Worm (Caenorhabditis elegans): ENCODE measurements around the gene T09F5.10.

T09F5.10 gene

ce11 chrV:15190903-15191302, 11.0 kb downstream of the T09F5.10 start, which contains the start of gene Y75B12B.11 (continued):
- TF ChIP-seq unc-86 (tag; optimal IDR thresholded peaks at IDR 0.05), result peak; percentile 40
- TF ChIP-seq efl-1 (optimal IDR thresholded peaks at IDR 0.05), result peak; percentile 57 to 80
- peak; percentile 72 to 98 for TF ChIP-seq efl-1 (GFP tag; optimal IDR thresholded peaks at IDR 0.05 in 1 of 2)
- TF ChIP-seq F16B12.6 (tag; optimal IDR thresholded peaks at IDR 0.05), result peak; percentile 34
- TF ChIP-seq ztf-11 (tag; optimal IDR thresholded peaks at IDR 0.05), result peak in 1 of 2 experiments; percentile 33
- peak; percentile 69 for TF ChIP-seq C16A3.4 (tag; optimal IDR thresholded peaks at IDR 0.05)
- TF ChIP-seq lin-14 (GFP tag; optimal IDR thresholded peaks at IDR 0.05), result peak; percentile 63
- no peak for TF ChIP-seq nhr-28 (tag; optimal IDR thresholded peaks at IDR 0.05)
- TF ChIP-seq Y116A8C.19 (tag; optimal IDR thresholded peaks at IDR 0.05; ENCODE audit: borderline replicate concordance), result no peak
- no peak for TF ChIP-seq nhr-12 (tag; optimal IDR thresholded peaks at IDR 0.05)
- TF ChIP-seq tlp-1 (tag; optimal IDR thresholded peaks at IDR 0.05), result no peak
- no peak for TF ChIP-seq lin-39 (tag; optimal IDR thresholded peaks at IDR 0.05)
- TF ChIP-seq mep-1 (tag; optimal IDR thresholded peaks at IDR 0.05), result peak; percentile 79
- TF ChIP-seq nhr-19 (GFP tag; conservative IDR thresholded peaks at IDR 0.05), result peak; percentile 71
- TF ChIP-seq tbx-2 (tag; optimal IDR thresholded peaks at IDR 0.05), result peak; percentile 66
- peak; percentile 87 for TF ChIP-seq nhr-71 (tag; optimal IDR thresholded peaks at IDR 0.05)
- peak; percentile 43; the same call in 1 of the 2 replicates for TF ChIP-seq grh-1 (GFP tag; IDR thresholded peaks at IDR 0.05)
- peak; percentile 45 for TF ChIP-seq nhr-77 (tag; optimal IDR thresholded peaks at IDR 0.05)
- peak; percentile 73 to 89 for TF ChIP-seq lin-35 (GFP tag; optimal IDR thresholded peaks at IDR 0.05)
- TF ChIP-seq blmp-1 (tag; optimal IDR thresholded peaks at IDR 0.05), result no peak
- peak in 2 of 6 experiments; percentile 46 to 48 for TF ChIP-seq elt-3 (tag; optimal IDR thresholded peaks at IDR 0.05)
- TF ChIP-seq C04F5.9 (tag; optimal IDR thresholded peaks at IDR 0.05), result peak; percentile 24
- peak; percentile 57 for TF ChIP-seq xbp-1 (tag; optimal IDR thresholded peaks at IDR 0.05)
- peak; percentile 57 to 67 for TF ChIP-seq lsy-2 (tag; optimal IDR thresholded peaks at IDR 0.05)
- TF ChIP-seq nhr-76 (tag; optimal IDR thresholded peaks at IDR 0.05), result no peak
- no peak for TF ChIP-seq unc-30 (tag; optimal IDR thresholded peaks at IDR 0.05)
- TF ChIP-seq aly-2 (tag; optimal IDR thresholded peaks at IDR 0.05), result no peak
- peak; percentile 66 for TF ChIP-seq dsc-1 (tag; optimal IDR thresholded peaks at IDR 0.05)
- peak; percentile 51 for TF ChIP-seq lir-3 (tag; optimal IDR thresholded peaks at IDR 0.05; ENCODE audit: poor library complexity)
- TF ChIP-seq hlh-4 (tag; optimal IDR thresholded peaks at IDR 0.05), result no peak
- TF ChIP-seq zag-1 (tag; optimal IDR thresholded peaks at IDR 0.05), result no peak
- TF ChIP-seq lin-15B (tag; optimal IDR thresholded peaks at IDR 0.05), result peak; percentile 49

- no peak for TF ChIP-seq nhr-77 (tag; optimal IDR thresholded peaks at IDR 0.05)
- no peak for TF ChIP-seq unc-62 (GFP tag; optimal IDR thresholded peaks at IDR 0.05)
Measured at ce11 chrV:15191971-15192370, 12.1 kb downstream of the T09F5.10 start.

DNA sequence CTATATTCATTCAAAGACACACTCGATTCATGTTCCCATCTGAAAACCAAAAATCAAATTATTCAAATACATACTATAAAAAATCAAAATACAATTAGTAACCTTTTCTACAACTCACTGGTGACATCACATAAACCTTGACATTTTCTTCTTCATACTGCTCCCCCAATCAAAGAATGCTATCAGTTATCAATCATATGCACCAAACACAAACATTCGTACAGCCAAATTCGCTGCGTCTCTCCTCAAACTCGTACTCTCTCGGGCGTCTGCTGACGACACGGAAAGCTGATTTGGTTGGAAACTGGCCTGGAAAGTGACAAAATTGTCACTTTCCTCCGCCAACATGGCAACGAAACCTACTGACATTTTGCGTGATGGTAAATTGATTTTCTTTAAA, 12.5 kb downstream of the T09F5.10 start, which contains the start of gene plc-2:
TSS of gene plc-2 (plus strand) at position 196 of the 400 bp plus-strand sequence.
- TF ChIP-seq elt-2 (tag; optimal IDR thresholded peaks at IDR 0.05) (peak; percentile 55), efl-1 (optimal IDR thresholded peaks at IDR 0.05) (no peak), efl-1 (GFP tag; optimal IDR thresholded peaks at IDR 0.05 in 1 of 2) (peak in 1 of 2 experiments; percentile 16), sox-4 (tag; optimal IDR thresholded peaks at IDR 0.05) (no peak), lin-35 (GFP tag; optimal IDR thresholded peaks at IDR 0.05) (peak in 1 of 2 experiments; percentile 33), nhr-20 (tag; optimal IDR thresholded peaks at IDR 0.05) (no peak), nhr-85 (tag) (peak; percentile 27), nhr-90 (tag; optimal IDR thresholded peaks at IDR 0.05; ENCODE audit: poor library complexity) (no peak), aha-1 (tag; optimal IDR thresholded peaks at IDR 0.05) (no peak)

ce11 chrV:15193909-15194308, 14.1 kb downstream of the T09F5.10 start, which contains the start of gene Y75B12B.13:
Gene Y75B12B.13 (minus strand): TSS chrV:15194009.
- no peak for TF ChIP-seq efl-1 (optimal IDR thresholded peaks at IDR 0.05)
- TF ChIP-seq efl-1 (GFP tag; optimal IDR thresholded peaks at IDR 0.05 in 1 of 2), result peak in 1 of 2 experiments; percentile 51
- TF ChIP-seq ceh-8 (GFP tag; optimal IDR thresholded peaks at IDR 0.05), result no peak
